Fruit fly (Drosophila melanogaster): Measurements from ENCODE around the gene CG14355.

CG14355 gene

dm6 chr3R:14151840-14152239 is at the start of gene CG14355:
Gene CG14355 (minus strand): TSS chr3R:14151940.
- TF ChIP-seq psq (optimal IDR thresholded peaks at IDR 0.05) (no peak), insv (optimal IDR thresholded peaks at IDR 0.05) (no peak), h (optimal IDR thresholded peaks at IDR 0.05) (no peak), Myc (optimal IDR thresholded peaks at IDR 0.05) (no peak), ttk (optimal IDR thresholded peaks at IDR 0.05) (no peak), Sin3A (optimal IDR thresholded peaks at IDR 0.05) (no peak)

dm6 chr3R:14162176-14162759 is 10.5 kb upstream of the CG14355 start, which contains the start of gene CG3199:
Gene CG3199 (plus strand): TSS chr3R:14162709.
- TF ChIP-seq Sin3A (optimal IDR thresholded peaks at IDR 0.05): no peak
- TF ChIP-seq psq (optimal IDR thresholded peaks at IDR 0.05): no peak
- no peak for TF ChIP-seq ttk (optimal IDR thresholded peaks at IDR 0.05)
- no peak for TF ChIP-seq Myc (optimal IDR thresholded peaks at IDR 0.05)
- TF ChIP-seq h (optimal IDR thresholded peaks at IDR 0.05): no peak
- TF ChIP-seq insv (optimal IDR thresholded peaks at IDR 0.05): no peak

- TF ChIP-seq Myc (optimal IDR thresholded peaks at IDR 0.05) (no peak), insv (optimal IDR thresholded peaks at IDR 0.05) (no peak), h (optimal IDR thresholded peaks at IDR 0.05) (no peak), ttk (optimal IDR thresholded peaks at IDR 0.05) (no peak), psq (optimal IDR thresholded peaks at IDR 0.05) (no peak), Sin3A (optimal IDR thresholded peaks at IDR 0.05) (no peak)
Observed at dm6 chr3R:14160178-14160577, 8.4 kb upstream of the CG14355 start, which contains the start of gene CG31327. Gene CG31327 (minus strand): TSS chr3R:14160278.

- TF ChIP-seq h (optimal IDR thresholded peaks at IDR 0.05): no peak
- TF ChIP-seq insv (optimal IDR thresholded peaks at IDR 0.05): no peak
- no peak for TF ChIP-seq ttk (optimal IDR thresholded peaks at IDR 0.05)
- no peak for TF ChIP-seq Myc (optimal IDR thresholded peaks at IDR 0.05)
- no peak for TF ChIP-seq psq (optimal IDR thresholded peaks at IDR 0.05)
- no peak for TF ChIP-seq Sin3A (optimal IDR thresholded peaks at IDR 0.05)
Observed at dm6 chr3R:14157331-14157730, 5.6 kb upstream of the CG14355 start, which contains the start of gene CG31533. Gene CG31533 (minus strand): TSS chr3R:14157431.

- TF ChIP-seq h (optimal IDR thresholded peaks at IDR 0.05): no peak
- no peak for TF ChIP-seq ttk (optimal IDR thresholded peaks at IDR 0.05)
- TF ChIP-seq Myc (optimal IDR thresholded peaks at IDR 0.05): no peak
- no peak for TF ChIP-seq Sin3A (optimal IDR thresholded peaks at IDR 0.05)
- no peak for TF ChIP-seq insv (optimal IDR thresholded peaks at IDR 0.05)
- TF ChIP-seq psq (optimal IDR thresholded peaks at IDR 0.05): no peak
Observed at dm6 chr3R:14154341-14154740, 2.6 kb upstream of the CG14355 start, which contains the start of gene CG44215. Gene CG44215 (minus strand): TSS chr3R:14154441.

dm6 chr3R:14153729-14154128 is 2.0 kb upstream of the CG14355 start, which contains the start of gene Recs1:
Gene Recs1 (minus strand): TSS chr3R:14153829.
- no peak for TF ChIP-seq insv (optimal IDR thresholded peaks at IDR 0.05)
- no peak for TF ChIP-seq Myc (optimal IDR thresholded peaks at IDR 0.05)
- no peak for TF ChIP-seq Sin3A (optimal IDR thresholded peaks at IDR 0.05)
- TF ChIP-seq ttk (optimal IDR thresholded peaks at IDR 0.05): no peak
- TF ChIP-seq psq (optimal IDR thresholded peaks at IDR 0.05): no peak
- no peak for TF ChIP-seq h (optimal IDR thresholded peaks at IDR 0.05)

dm6 chr3R:14152550-14152949 is 810 bp upstream of the CG14355 start, which contains the start of gene CG42500:
Gene CG42500 (minus strand): TSS chr3R:14152650.
- TF ChIP-seq Myc (optimal IDR thresholded peaks at IDR 0.05): no peak
- no peak for TF ChIP-seq h (optimal IDR thresholded peaks at IDR 0.05)
- no peak for TF ChIP-seq insv (optimal IDR thresholded peaks at IDR 0.05)
- TF ChIP-seq ttk (optimal IDR thresholded peaks at IDR 0.05): no peak
- no peak for TF ChIP-seq psq (optimal IDR thresholded peaks at IDR 0.05)
- TF ChIP-seq Sin3A (optimal IDR thresholded peaks at IDR 0.05): no peak

dm6 chr3R:14140912-14141311 is 10.8 kb downstream of the CG14355 start:
- no peak for TF ChIP-seq Sin3A (optimal IDR thresholded peaks at IDR 0.05)
- TF ChIP-seq insv (optimal IDR thresholded peaks at IDR 0.05): no peak
- no peak for TF ChIP-seq Myc (optimal IDR thresholded peaks at IDR 0.05)
- no peak for TF ChIP-seq h (optimal IDR thresholded peaks at IDR 0.05)
- TF ChIP-seq ttk (optimal IDR thresholded peaks at IDR 0.05): no peak
- TF ChIP-seq psq (optimal IDR thresholded peaks at IDR 0.05): no peak

- TF ChIP-seq Sin3A (optimal IDR thresholded peaks at IDR 0.05): no peak
- TF ChIP-seq Myc (optimal IDR thresholded peaks at IDR 0.05): no peak
- no peak for TF ChIP-seq insv (optimal IDR thresholded peaks at IDR 0.05)
- TF ChIP-seq psq (optimal IDR thresholded peaks at IDR 0.05): no peak
- no peak for TF ChIP-seq h (optimal IDR thresholded peaks at IDR 0.05)
- no peak for TF ChIP-seq ttk (optimal IDR thresholded peaks at IDR 0.05)
Observed at dm6 chr3R:14131972-14132371, 19.8 kb downstream of the CG14355 start, which contains the start of gene CG14356. Gene CG14356 (minus strand): TSS chr3R:14132072.

dm6 chr3R:14125479-14126121 is 26.1 kb downstream of the CG14355 start, which contains the start of the genes 140up and Polr2B:
Gene 140up (minus strand): TSS chr3R:14125548.
Gene Polr2B (plus strand): TSS chr3R:14125791.
- TF ChIP-seq h (optimal IDR thresholded peaks at IDR 0.05) (peak; percentile 25), Myc (optimal IDR thresholded peaks at IDR 0.05) (no peak), ttk (optimal IDR thresholded peaks at IDR 0.05) (no peak), Sin3A (optimal IDR thresholded peaks at IDR 0.05) (no peak), psq (optimal IDR thresholded peaks at IDR 0.05) (no peak)

- TF ChIP-seq psq (optimal IDR thresholded peaks at IDR 0.05) (no peak), ttk (optimal IDR thresholded peaks at IDR 0.05) (no peak), insv (optimal IDR thresholded peaks at IDR 0.05) (no peak), Myc (optimal IDR thresholded peaks at IDR 0.05) (no peak)
Observed at dm6 chr3R:14122347-14122812, 29.4 kb downstream of the CG14355 start, which contains the start of the genes Abi and twf. Gene Abi (minus strand): TSS chr3R:14122420. Gene twf (plus strand): TSS chr3R:14122654.

dm6 chr3R:14118350-14118749 is 33.4 kb downstream of the CG14355 start, which contains the start of gene Kif19A:
Gene Kif19A (minus strand): TSS chr3R:14118450.
- TF ChIP-seq insv (optimal IDR thresholded peaks at IDR 0.05): no peak
- no peak for TF ChIP-seq ttk (optimal IDR thresholded peaks at IDR 0.05)
- TF ChIP-seq h (optimal IDR thresholded peaks at IDR 0.05): no peak
- TF ChIP-seq psq (optimal IDR thresholded peaks at IDR 0.05): no peak
- TF ChIP-seq Myc (optimal IDR thresholded peaks at IDR 0.05): no peak
- no peak for TF ChIP-seq Sin3A (optimal IDR thresholded peaks at IDR 0.05)

All from Kc167 (cell line).